Fruit fly (Drosophila melanogaster) whole organism, embryonic: ENCODE measurements around the gene Obp28a.
A peak's percentile ranks its signal among the peaks of the same experiment; 100 is the strongest.

Experiments used
- Atf6 ChIP-seq: fragments of 200-800 bp; sonication (Bioruptor generic); IDR thresholded peaks from 2 replicates; pipeline ENCODE4 v1.3.6; 2022; ENCODE audit warnings: missing biosample characterization, missing genetic modification characterization
- Bgb ChIP-seq: fragments of 200-800 bp; sonication (Bioruptor generic); IDR thresholded peaks from 2 replicates; pipeline ENCODE4 v1.3.6; 2022; ENCODE audit warnings: missing biosample characterization, missing genetic modification characterization; ENCODE audit not compliant: partially characterized antibody
- Blimp-1 ChIP-seq: fragments of 200-800 bp; sonication (Bioruptor generic); optimal IDR thresholded peaks from 3 replicates; lab custom pipeline; 2018; ENCODE audit warnings: missing biosample characterization, missing genetic modification characterization, mild to moderate bottlenecking, moderate library complexity, missing genetic modification reagents
- CG11247 ChIP-seq: fragments of 200-800 bp; sonication (Bioruptor generic); IDR thresholded peaks from 2 replicates; pipeline ENCODE4 v1.3.6; 2022; ENCODE audit warnings: missing biosample characterization, missing genetic modification characterization
- CG11695 ChIP-seq: fragments of 200-800 bp; sonication (Bioruptor generic); IDR thresholded peaks from 3 replicates; pipeline ENCODE4 v1.3.6; 2022; ENCODE audit warnings: missing biosample characterization, missing genetic modification characterization
- CG13123 ChIP-seq: fragments of 200-800 bp; sonication (Bioruptor generic); optimal IDR thresholded peaks from 2 replicates; lab custom pipeline; 2016; ENCODE audit warnings: missing biosample characterization, missing genetic modification characterization
- CG13775 ChIP-seq: fragments of 200-800 bp; sonication (Bioruptor generic); optimal IDR thresholded peaks from 3 replicates; lab custom pipeline; 2017; ENCODE audit warnings: missing biosample characterization, mild to moderate bottlenecking, missing genetic modification characterization
- CG14014 ChIP-seq: fragments of 200-800 bp; sonication (Bioruptor generic); IDR thresholded peaks from 2 replicates; pipeline ENCODE4 v1.3.6; 2022; ENCODE audit warnings: missing biosample characterization, missing genetic modification characterization
- CG14050 ChIP-seq: fragments of 200-800 bp; sonication (Bioruptor generic); IDR thresholded peaks from 3 replicates; pipeline ENCODE4 v1.3.6; 2022; ENCODE audit warnings: missing biosample characterization, missing genetic modification characterization
- CG15696 ChIP-seq: fragments of 200-800 bp; sonication (Bioruptor generic); optimal IDR thresholded peaks from 2 replicates; lab custom pipeline; 2019; ENCODE audit warnings: missing biosample characterization, mild to moderate bottlenecking, missing genetic modification characterization, moderate library complexity
- CG18599 ChIP-seq: fragments of 200-800 bp; sonication (Bioruptor generic); optimal IDR thresholded peaks from 3 replicates; lab custom pipeline; 2017; ENCODE audit warnings: missing biosample characterization, missing genetic modification characterization, mild to moderate bottlenecking, moderate library complexity, missing genetic modification reagents
- CG4328 ChIP-seq: fragments of 200-800 bp; sonication (Bioruptor generic); optimal IDR thresholded peaks from 3 replicates; lab custom pipeline; 2017; ENCODE audit warnings: missing biosample characterization, missing genetic modification reagents, missing genetic modification characterization
- CG8388 ChIP-seq: fragments of 200-800 bp; sonication (Bioruptor generic); optimal IDR thresholded peaks from 2 replicates; lab custom pipeline; 2019; ENCODE audit warnings: missing biosample characterization, mild to moderate bottlenecking, missing genetic modification characterization, moderate library complexity
- CG9727 ChIP-seq: fragments of 200-800 bp; sonication (Bioruptor generic); optimal IDR thresholded peaks from 3 replicates; lab custom pipeline; 2017; ENCODE audit warnings: missing biosample characterization, mild to moderate bottlenecking, missing genetic modification characterization
- D19A ChIP-seq: fragments of 200-800 bp; optimal IDR thresholded peaks from 3 replicates; lab custom pipeline; 2019; ENCODE audit warnings: missing biosample characterization, mild to moderate bottlenecking, missing genetic modification characterization, moderate library complexity
- Dbx ChIP-seq: fragments of 200-800 bp; sonication (Bioruptor generic); IDR thresholded peaks from 3 replicates; pipeline ENCODE4 v1.3.6; 2022; ENCODE audit warnings: missing biosample characterization, missing genetic modification characterization
- Dek ChIP-seq: fragments of 200-800 bp; sonication (Bioruptor generic); optimal IDR thresholded peaks from 3 replicates; lab custom pipeline; 2019; ENCODE audit warnings: missing biosample characterization, mild to moderate bottlenecking, missing genetic modification characterization, moderate library complexity
- Dll ChIP-seq: fragments of 200-800 bp; sonication (Bioruptor generic); IDR thresholded peaks from 4 replicates; pipeline ENCODE4 v1.3.6; 2022; ENCODE audit warnings: missing biosample characterization, missing genetic modification characterization; ENCODE audit not compliant: partially characterized antibody
- Fer1 ChIP-seq: fragments of 200-800 bp; sonication (Bioruptor generic); optimal IDR thresholded peaks from 2 replicates; lab custom pipeline; 2017; ENCODE audit warnings: missing biosample characterization, mild to moderate bottlenecking, missing genetic modification characterization
- HHEX ChIP-seq: fragments of 200-800 bp; sonication (Bioruptor generic); optimal IDR thresholded peaks from 3 replicates; lab custom pipeline; 2017; ENCODE audit warnings: missing biosample characterization, mild to moderate bottlenecking, missing genetic modification characterization, missing genetic modification reagents
- HmgZ ChIP-seq: fragments of 200-800 bp; sonication (Bioruptor generic); optimal IDR thresholded peaks from 2 replicates; lab custom pipeline; 2018; ENCODE audit warnings: missing biosample characterization, mild to moderate bottlenecking, missing genetic modification characterization
- Hr51 ChIP-seq, 2 experiments: fragments of 200-800 bp; sonication (Bioruptor generic); optimal IDR thresholded peaks; 2 replicates in 1 of 2; 3 replicates in 1 of 2; lab custom pipeline; 2016 to 2018; ENCODE audit warnings: missing biosample characterization in 2 of 2, missing genetic modification characterization in 2 of 2, mild to moderate bottlenecking in 1 of 2, moderate library complexity in 1 of 2
- Med ChIP-seq: fragments of 200-800 bp; sonication (Bioruptor generic); peaks from one replicate; lab custom pipeline; 2016; ENCODE audit warnings: missing biosample characterization, missing genetic modification characterization, mild to moderate bottlenecking, inconsistent platforms, moderate library complexity
- Oli ChIP-seq: fragments of 200-800 bp; sonication (Bioruptor generic); optimal IDR thresholded peaks from 2 replicates; lab custom pipeline; 2018; ENCODE audit warnings: missing biosample characterization, mild to moderate bottlenecking, missing genetic modification characterization, moderate library complexity
- TFAM ChIP-seq: fragments of 200-800 bp; sonication (Bioruptor generic); optimal IDR thresholded peaks from 2 replicates; lab custom pipeline; 2017; ENCODE audit warnings: missing biosample characterization, missing genetic modification characterization, inconsistent platforms
- YL-1 ChIP-seq: fragments of 200-800 bp; sonication (Bioruptor generic); optimal IDR thresholded peaks from 3 replicates; lab custom pipeline; 2017; ENCODE audit warnings: missing biosample characterization, mild to moderate bottlenecking, missing genetic modification characterization
- ab ChIP-seq: fragments of 200-800 bp; sonication (Bioruptor generic); optimal IDR thresholded peaks from 2 replicates; lab custom pipeline; 2016; ENCODE audit warnings: missing biosample characterization, missing genetic modification characterization
- bab2 ChIP-seq: fragments of 200-800 bp; sonication (Bioruptor generic); optimal IDR thresholded peaks from 2 replicates; lab custom pipeline; 2016; ENCODE audit warnings: missing biosample characterization, missing genetic modification characterization
- bcd ChIP-seq: fragments of 200-800 bp; sonication (Bioruptor generic); optimal IDR thresholded peaks from 2 replicates; lab custom pipeline; 2017; ENCODE audit warnings: missing biosample characterization, mild to moderate bottlenecking, missing genetic modification characterization
- bsh ChIP-seq, 2 experiments: fragments of 200-800 bp; sonication (Bioruptor generic); optimal IDR thresholded peaks; 2 replicates each; lab custom pipeline; 2017 to 2018; ENCODE audit warnings: mild to moderate bottlenecking in 2 of 2, missing biosample characterization in 2 of 2, missing genetic modification characterization in 2 of 2, moderate library complexity in 1 of 2
- cas ChIP-seq: fragments of 200-800 bp; sonication (Bioruptor generic); IDR thresholded peaks from 2 replicates; pipeline ENCODE4 v1.3.6; 2022; ENCODE audit warnings: missing biosample characterization, missing genetic modification characterization
- ci ChIP-seq: fragments of 200-800 bp; sonication (Bioruptor generic); IDR thresholded peaks from 3 replicates; pipeline ENCODE4 v1.3.6; 2022; ENCODE audit warnings: missing biosample characterization, missing genetic modification characterization
- corto ChIP-seq: fragments of 200-800 bp; sonication (Bioruptor generic); optimal IDR thresholded peaks from 2 replicates; lab custom pipeline; 2016; ENCODE audit warnings: missing biosample characterization, mild to moderate bottlenecking, missing genetic modification characterization, moderate library complexity
- crp ChIP-seq, 2 experiments: fragments of 200-800 bp; sonication (Bioruptor generic); optimal IDR thresholded peaks; 2 replicates in 1 of 2; 3 replicates in 1 of 2; lab custom pipeline; 2017; ENCODE audit warnings: missing biosample characterization in 2 of 2, missing genetic modification characterization in 2 of 2, mild to moderate bottlenecking in 1 of 2, moderate library complexity in 1 of 2
- en ChIP-seq: fragments of 200-800 bp; sonication (Bioruptor generic); optimal IDR thresholded peaks from 2 replicates; lab custom pipeline; 2016; ENCODE audit warnings: missing biosample characterization, missing genetic modification characterization
- gem ChIP-seq: fragments of 200-800 bp; sonication (Bioruptor generic); optimal IDR thresholded peaks from 2 replicates; lab custom pipeline; 2019; ENCODE audit warnings: missing biosample characterization, mild to moderate bottlenecking, missing genetic modification characterization, moderate library complexity
- gro ChIP-seq: fragments of 200-800 bp; sonication (Bioruptor generic); optimal IDR thresholded peaks from 2 replicates; lab custom pipeline; 2016; ENCODE audit warnings: missing biosample characterization, missing genetic modification characterization
- ham ChIP-seq: fragments of 200-800 bp; sonication (Bioruptor generic); IDR thresholded peaks from 2 replicates; pipeline ENCODE4 v1.3.6; 2022; ENCODE audit warnings: missing biosample characterization, missing genetic modification characterization
- hb ChIP-seq: fragments of 200-800 bp; sonication (Bioruptor generic); IDR thresholded peaks from 3 replicates; pipeline ENCODE4 v1.3.6; 2022; ENCODE audit warnings: missing biosample characterization, missing genetic modification characterization; ENCODE audit not compliant: partially characterized antibody
- lab ChIP-seq: fragments of 200-800 bp; sonication (Bioruptor generic); optimal IDR thresholded peaks from 3 replicates; lab custom pipeline; 2017; ENCODE audit warnings: missing biosample characterization, missing genetic modification characterization, mild to moderate bottlenecking, moderate library complexity, missing genetic modification reagents
- nau ChIP-seq: fragments of 200-800 bp; sonication (Bioruptor generic); optimal IDR thresholded peaks from 3 replicates; lab custom pipeline; 2017; ENCODE audit warnings: missing biosample characterization, mild to moderate bottlenecking, missing genetic modification characterization, missing genetic modification reagents
- pros ChIP-seq: fragments of 200-800 bp; sonication (Bioruptor generic); optimal IDR thresholded peaks from 3 replicates; lab custom pipeline; 2019; ENCODE audit warnings: missing biosample characterization, mild to moderate bottlenecking, missing genetic modification characterization, moderate library complexity
- slbo ChIP-seq: fragments of 200-800 bp; sonication (Bioruptor generic); IDR thresholded peaks from 2 replicates; pipeline ENCODE4 v1.3.6; 2022; ENCODE audit warnings: missing biosample characterization, missing genetic modification characterization
- sqz ChIP-seq: fragments of 200-800 bp; sonication (Bioruptor generic); optimal IDR thresholded peaks from 3 replicates; lab custom pipeline; 2018; ENCODE audit warnings: missing biosample characterization, mild to moderate bottlenecking, missing genetic modification characterization
- stwl ChIP-seq: fragments of 200-800 bp; sonication (Bioruptor generic); optimal IDR thresholded peaks from 3 replicates; lab custom pipeline; 2018; ENCODE audit warnings: missing biosample characterization, mild to moderate bottlenecking, missing genetic modification characterization, moderate library complexity
- trem ChIP-seq: fragments of 200-800 bp; optimal IDR thresholded peaks from 3 replicates; lab custom pipeline; 2019; ENCODE audit warnings: missing biosample characterization, mild to moderate bottlenecking, missing genetic modification characterization, moderate library complexity
- trh ChIP-seq: fragments of 200-800 bp; sonication (Bioruptor generic); optimal IDR thresholded peaks from 2 replicates; lab custom pipeline; 2016; ENCODE audit warnings: missing biosample characterization, missing genetic modification characterization
- vvl ChIP-seq: fragments of 200-800 bp; sonication (Bioruptor generic); IDR thresholded peaks from 2 replicates; pipeline ENCODE4 v1.3.6; 2022; ENCODE audit warnings: missing biosample characterization, missing genetic modification characterization

The Obp28a gene

dm6 chr2L:7541047-7541726 lies 44.0 kb upstream of the Obp28a start (continued):
- TF ChIP-seq ci (0 out of 3 replicates have a peak, but pooled peaks have one; percentile 26), D19A (peak; percentile 35), CG15696 (tag; lab: Kevin White, UChicago) (peak; percentile 22), slbo (GFP tag; lab: Robert Waterston, UW) (peak; percentile 8; the same call in 1 of the 2 replicates), TFAM (GFP tag; lab: Kevin White, UChicago) (no peak), Med (GFP tag; lab: Kevin White, UChicago) (peak; percentile 59), corto (GFP tag; lab: Kevin White, UChicago) (no peak), Atf6 (no peak), HmgZ (no peak), Blimp-1 (peak; percentile 46), gro (GFP tag; lab: Kevin White, UChicago) (no peak), CG4328 (no peak), bcd (GFP tag; lab: Kevin White, UChicago) (peak; percentile 5), Oli (tag; lab: Kevin White, UChicago) (peak; percentile 43), ab (GFP tag; lab: Kevin White, UChicago) (no peak), CG13123 (GFP tag; lab: Kevin White, UChicago) (peak; percentile 3), cas (GFP tag; lab: Robert Waterston, UW) (no peak), bab2 (GFP tag; lab: Kevin White, UChicago) (no peak), CG14014 (peak; percentile 34; the same call in 1 of the 2 replicates), nau (GFP tag; lab: Kevin White, UChicago) (no peak), Bgb (GFP tag; lab: Robert Waterston, UW) (no peak), bsh (GFP tag; optimal IDR thresholded peaks at IDR 0.05; lab: Kevin White, UChicago) (peak in 1 of 2 experiments; percentile 46), Dbx (GFP tag; lab: Robert Waterston, UW) (0 out of 3 replicates have a peak, but pooled peaks have one; percentile 34), hb (GFP tag; lab: Robert Waterston, UW) (no peak), gem (tag; lab: Kevin White, UChicago) (peak; percentile 68), CG8388 (GFP tag; lab: Kevin White, UChicago) (peak; percentile 1), Dek (peak; percentile 3), crp (GFP tag; optimal IDR thresholded peaks at IDR 0.05; lab: Kevin White, UChicago) (no peak), ham (GFP tag; lab: Robert Waterston, UW) (no peak), CG13775 (GFP tag; lab: Kevin White, UChicago) (peak; percentile 22), sqz (GFP tag; lab: Kevin White, UChicago) (no peak), Dll (GFP tag; lab: Robert Waterston, UW) (no peak), CG11247 (no peak), en (GFP tag; lab: Kevin White, UChicago) (no peak), CG14050 (no peak), trh (GFP tag; lab: Kevin White, UChicago) (peak; percentile 27), lab (peak; percentile 63), CG11695 (0 out of 3 replicates have a peak, but pooled peaks have one; percentile 43), vvl (peak; percentile 38; the same call in 1 of the 2 replicates), HHEX (peak; percentile 4), Fer1 (GFP tag; lab: Kevin White, UChicago) (peak; percentile 39), CG9727 (GFP tag; lab: Kevin White, UChicago) (peak; percentile 58), stwl (tag; lab: Kevin White, UChicago) (no peak), pros (GFP tag; lab: Kevin White, UChicago) (no peak), trem (tag; lab: Kevin White, UChicago) (peak; percentile 25), CG18599 (GFP tag; lab: Kevin White, UChicago) (peak; percentile 62), Hr51 (GFP tag; optimal IDR thresholded peaks at IDR 0.05; lab: Kevin White, UChicago) (peak in 1 of 2 experiments; percentile 57), YL-1 (no peak)
